Worm (Caenorhabditis elegans) whole organism, midembryonic: Measurements from ENCODE around the gene Y17G7B.23.

Source experiments
- T22C8.4 ChIP-seq: fragments of 200-800 bp; sonication (Bioruptor generic); IDR thresholded peaks from 2 replicates; pipeline ENCODE4 v1.3.6; 2022; ENCODE audit warnings: missing genetic modification characterization, missing compliant biosample characterization
- cog-1 ChIP-seq: sonication (generic microtip); optimal IDR thresholded peaks from 2 replicates; lab custom pipeline; 2016; ENCODE audit warnings: missing genetic modification characterization, missing compliant biosample characterization
- flt-1 ChIP-seq: fragments of 200-800 bp; sonication (Bioruptor generic); IDR thresholded peaks from 2 replicates; pipeline ENCODE4 v1.3.6; 2022; ENCODE audit warnings: missing genetic modification characterization, missing compliant biosample characterization
- klf-2 ChIP-seq: fragments of 200-800 bp; sonication (Bioruptor generic); conservative IDR thresholded peaks from 2 replicates; pipeline ENCODE4 v1.3.6; 2022; ENCODE audit warnings: missing genetic modification reagents, missing genetic modification characterization, missing compliant biosample characterization
- med-1 ChIP-seq: sonication (generic microtip); optimal IDR thresholded peaks from 2 replicates; lab custom pipeline; 2017; ENCODE audit warnings: missing genetic modification characterization, mild to moderate bottlenecking, missing compliant biosample characterization, antibody characterized with exemption, missing genetic modification reagents; ENCODE audit not compliant: insufficient read depth
- ref-1 ChIP-seq: fragments of 200-800 bp; sonication (Bioruptor generic); conservative IDR thresholded peaks from 2 replicates; pipeline ENCODE4 v1.3.6; 2022; ENCODE audit warnings: missing genetic modification reagents, missing genetic modification characterization, missing compliant biosample characterization
- tab-1 ChIP-seq: fragments of 200-800 bp; sonication (Bioruptor generic); IDR thresholded peaks from 2 replicates; pipeline ENCODE4 v1.3.6; 2022; ENCODE audit warnings: missing genetic modification characterization, missing compliant biosample characterization
- ztf-23 ChIP-seq: fragments of 200-800 bp; sonication (Bioruptor generic); IDR thresholded peaks from 2 replicates; pipeline ENCODE4 v1.3.6; 2022; ENCODE audit warnings: missing genetic modification reagents, missing genetic modification characterization, missing compliant biosample characterization
- ztf-29 ChIP-seq: fragments of 200-800 bp; sonication (Bioruptor generic); IDR thresholded peaks from 2 replicates; pipeline ENCODE4 v1.3.6; 2022; ENCODE audit warnings: missing genetic modification reagents, missing genetic modification characterization, missing compliant biosample characterization

The Y17G7B.23 gene

DNA sequence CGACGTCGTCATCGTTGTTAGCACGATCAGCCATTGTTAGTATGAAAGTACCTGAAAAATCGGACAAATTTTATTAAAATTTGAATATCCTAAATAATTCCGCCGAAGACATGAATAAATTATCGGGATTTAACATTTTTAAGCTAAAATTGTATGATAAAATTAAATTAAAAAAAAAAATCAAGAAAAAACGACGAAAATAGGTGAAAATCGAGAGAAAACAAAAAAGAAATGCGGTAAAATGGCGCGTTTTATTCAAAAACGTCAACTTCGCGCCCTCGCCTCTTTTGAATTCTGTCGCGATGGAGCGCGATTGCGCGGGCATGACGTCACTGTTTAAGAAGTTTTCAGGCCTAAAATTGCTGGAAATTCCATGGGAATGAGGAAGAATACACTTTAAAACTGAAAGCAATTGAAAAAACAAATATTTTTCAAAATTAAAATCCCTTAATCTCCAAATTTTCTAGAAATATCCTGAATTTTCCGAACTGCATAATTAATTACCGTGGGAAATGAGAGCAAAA is 7.6 kb downstream of the Y17G7B.23 start, which contains the start of gene mcm-2:
Gene mcm-2, minus strand, starts transcription at position 51 of the 524 bp plus-strand sequence.
- no peak for TF ChIP-seq flt-1
- 0 out of 2 replicates have a peak, but pooled peaks have one; percentile 25 for TF ChIP-seq ztf-23 (GFP tag; lab: Robert Waterston, UW)

DNA sequence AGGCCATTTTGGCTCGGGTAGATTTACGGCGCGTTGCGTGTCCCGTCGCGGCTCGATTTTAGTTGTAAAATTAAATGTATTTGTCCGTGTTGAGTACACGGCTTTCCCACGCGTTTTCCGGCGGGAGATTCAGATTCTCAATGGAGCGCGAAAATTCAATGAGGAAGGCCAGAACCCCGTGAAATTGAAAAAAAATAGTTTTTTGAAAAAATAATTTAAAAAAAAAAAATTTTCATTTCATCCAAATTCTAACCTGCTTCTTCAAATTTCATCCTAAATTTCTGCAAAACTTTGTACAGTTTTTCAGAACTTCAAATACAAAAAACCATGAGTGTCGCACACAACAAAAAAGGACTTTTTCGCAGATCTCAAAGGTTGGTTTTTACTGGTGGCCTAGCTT is 9.8 kb downstream of the Y17G7B.23 start, which contains the start of gene glb-29:
Gene glb-29, plus strand, starts transcription at position 301 of the 400 bp plus-strand sequence.
- no peak for TF ChIP-seq ztf-23 (GFP tag; lab: Robert Waterston, UW)
- TF ChIP-seq flt-1, result no peak
- TF ChIP-seq ref-1 (GFP tag; lab: Robert Waterston, UW), result no peak
- no peak for TF ChIP-seq cog-1 (tag; lab: Kevin White, UChicago)
- TF ChIP-seq klf-2 (GFP tag; lab: Robert Waterston, UW), result no peak
- TF ChIP-seq T22C8.4, result no peak
- no peak for TF ChIP-seq ztf-29 (GFP tag; lab: Robert Waterston, UW)
- no peak for TF ChIP-seq med-1 (GFP tag; lab: Kevin White, UChicago)
- no peak for TF ChIP-seq tab-1 (GFP tag; lab: Robert Waterston, UW)

DNA sequence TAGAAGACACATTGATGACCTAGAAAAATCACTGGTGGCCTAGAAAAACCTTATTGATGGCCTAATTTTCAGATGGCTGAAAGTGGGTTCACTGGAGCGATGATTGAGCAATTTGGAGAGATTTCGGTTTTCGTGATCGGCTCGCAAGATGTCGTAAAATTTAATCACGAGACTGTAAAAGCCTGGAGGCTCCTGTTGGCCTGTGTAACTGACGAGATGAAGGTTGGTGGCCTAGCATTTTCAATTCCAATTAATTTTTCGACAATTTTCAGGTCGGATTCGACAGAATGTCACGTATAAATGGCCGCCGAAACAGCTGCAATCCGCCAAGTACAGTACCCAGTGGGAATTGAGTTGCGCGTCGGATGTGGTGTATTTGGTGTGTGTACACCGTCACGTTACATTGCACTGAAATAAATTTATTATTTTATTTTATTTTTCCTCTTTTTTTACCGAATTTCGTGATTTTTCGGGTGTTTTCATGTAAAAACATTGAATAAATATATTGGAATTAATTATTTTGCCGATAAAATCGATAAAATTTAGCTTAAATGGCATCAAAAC is 24.4 kb downstream of the Y17G7B.23 start, which contains the start of gene Y17G7B.12:
Gene Y17G7B.12, plus strand, starts transcription at position 547 of the 564 bp plus-strand sequence.
- TF ChIP-seq ztf-29 (GFP tag; lab: Robert Waterston, UW), result no peak
- no peak for TF ChIP-seq klf-2 (GFP tag; lab: Robert Waterston, UW)
- no peak for TF ChIP-seq T22C8.4
- no peak for TF ChIP-seq flt-1
- TF ChIP-seq ref-1 (GFP tag; lab: Robert Waterston, UW), result no peak

DNA sequence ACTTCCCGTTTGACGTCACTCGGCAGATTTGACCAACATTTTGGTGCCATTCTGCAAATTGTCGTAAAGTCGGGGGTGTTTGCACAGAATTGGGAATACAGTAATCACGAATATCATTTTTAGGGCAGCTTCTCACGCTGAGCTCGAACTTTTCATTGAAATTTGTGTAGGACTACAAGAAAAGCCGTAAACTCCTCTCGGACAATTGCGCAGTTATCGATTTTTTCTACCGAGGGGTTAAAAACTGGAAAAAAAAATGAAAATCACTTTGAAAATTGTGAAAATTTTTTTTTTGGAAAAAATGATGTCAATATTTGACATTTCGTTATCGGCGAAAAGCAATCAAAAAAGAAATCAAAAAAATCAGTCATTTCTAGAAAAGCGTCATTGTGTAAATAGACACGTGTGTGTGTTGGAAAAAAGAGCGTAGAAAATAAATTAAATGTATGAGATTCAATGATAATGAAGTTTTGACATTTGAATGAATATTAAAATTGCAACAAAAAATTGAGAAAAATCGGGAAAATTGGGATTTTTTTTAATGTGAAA is 28.8 kb downstream of the Y17G7B.23 start, which contains the start of gene Y17G7B.8:
Gene Y17G7B.8, minus strand, starts transcription at position 51 of the 549 bp plus-strand sequence.
- TF ChIP-seq T22C8.4 (no peak), med-1 (GFP tag; lab: Kevin White, UChicago) (no peak), ref-1 (GFP tag; lab: Robert Waterston, UW) (no peak), ztf-23 (GFP tag; lab: Robert Waterston, UW) (no peak), cog-1 (tag; lab: Kevin White, UChicago) (no peak), klf-2 (GFP tag; lab: Robert Waterston, UW) (no peak), ztf-29 (GFP tag; lab: Robert Waterston, UW) (no peak), tab-1 (GFP tag; lab: Robert Waterston, UW) (no peak), flt-1 (no peak)

DNA sequence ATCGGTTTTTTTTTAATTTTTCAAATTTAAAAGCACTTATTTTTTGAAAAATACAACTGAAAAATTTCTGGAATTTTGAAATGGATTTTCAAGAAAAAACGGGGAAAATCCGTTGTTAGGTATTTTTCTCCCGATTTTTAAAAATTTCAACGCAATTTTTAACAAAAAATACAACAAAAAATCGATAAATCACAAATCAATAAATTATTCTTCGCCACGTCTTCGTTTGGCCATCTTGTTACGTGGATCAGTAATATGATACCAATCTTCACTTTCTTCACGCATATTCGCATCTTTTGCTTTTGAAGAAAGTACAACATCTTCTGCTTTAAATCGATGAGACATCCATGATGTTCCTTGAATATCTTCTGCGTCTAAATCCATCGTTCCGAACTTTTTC is 29.7 kb downstream of the Y17G7B.23 start:
- TF ChIP-seq flt-1 (no peak), T22C8.4 (0 out of 2 replicates have a peak, but pooled peaks have one; percentile 17)

DNA sequence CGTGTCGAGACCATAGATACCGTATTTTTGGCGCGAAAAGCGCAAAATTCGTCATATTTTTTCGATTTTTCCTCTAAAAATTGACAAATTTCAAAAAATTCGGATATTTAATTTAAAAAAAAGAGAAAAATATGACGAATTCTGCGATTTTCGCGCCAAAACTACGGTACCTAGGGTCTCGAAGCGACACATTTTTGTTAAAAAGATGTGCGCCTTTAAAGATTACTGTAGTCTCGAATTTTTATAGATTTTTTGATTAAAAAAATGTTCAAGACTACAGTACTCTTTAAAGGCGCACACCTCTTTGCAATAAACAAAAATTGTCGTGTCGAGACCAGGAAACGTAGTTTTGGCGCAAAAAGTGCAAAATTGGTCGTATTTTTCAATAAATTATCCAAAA is 37.1 kb downstream of the Y17G7B.23 start:
- TF ChIP-seq T22C8.4 (no peak), ztf-23 (GFP tag; lab: Robert Waterston, UW) (no peak)

DNA sequence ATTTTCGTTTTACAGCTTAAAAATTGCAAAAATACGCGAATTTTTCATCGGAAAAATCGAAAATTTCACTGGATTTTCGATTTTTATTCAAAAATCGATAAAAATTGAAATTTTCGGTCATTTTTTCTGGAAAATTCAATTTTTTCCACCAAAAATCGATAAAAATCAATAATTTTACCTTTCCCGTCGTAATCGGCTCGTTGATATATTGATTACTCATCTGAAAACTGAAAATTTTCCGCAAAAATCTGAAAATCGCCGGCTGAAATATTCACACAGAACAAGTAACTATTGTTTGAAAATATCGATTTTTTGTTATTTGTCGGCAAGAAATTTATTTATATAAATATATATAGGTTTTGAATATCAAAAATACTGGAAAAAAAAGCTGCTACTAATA is 37.5 kb downstream of the Y17G7B.23 start, which contains the start of gene cyn-16:
Gene cyn-16, minus strand, starts transcription at position 227 of the 400 bp plus-strand sequence.
- TF ChIP-seq ztf-29 (GFP tag; lab: Robert Waterston, UW) (no peak), T22C8.4 (0 out of 2 replicates have a peak, but pooled peaks have one; percentile 15)

DNA sequence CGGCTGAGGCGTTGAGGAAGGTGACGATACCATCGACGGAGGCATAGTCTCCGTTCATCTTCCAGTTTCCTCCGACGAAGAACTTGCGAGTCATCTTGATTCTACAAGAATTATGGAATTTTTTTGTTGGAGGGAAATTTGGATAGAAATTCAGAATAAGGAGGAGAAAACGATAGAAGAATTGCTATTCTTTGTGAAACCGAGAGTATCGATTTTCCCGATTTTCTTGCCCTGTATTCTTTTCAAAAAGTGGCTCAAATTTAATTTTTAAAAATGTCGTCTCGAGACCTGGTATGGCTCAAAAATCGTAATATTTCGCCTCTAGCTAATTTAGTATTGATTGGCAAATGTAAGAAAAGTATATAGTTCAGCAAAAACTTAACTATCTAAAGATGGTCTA is 40.0 kb downstream of the Y17G7B.23 start, which contains the start of gene tpi-1:
Gene tpi-1, minus strand, starts transcription at position 101 of the 400 bp plus-strand sequence.
- no peak for TF ChIP-seq tab-1 (GFP tag; lab: Robert Waterston, UW)
- no peak for TF ChIP-seq flt-1
- no peak for TF ChIP-seq T22C8.4
- TF ChIP-seq med-1 (GFP tag; lab: Kevin White, UChicago), result no peak
- TF ChIP-seq ref-1 (GFP tag; lab: Robert Waterston, UW), result no peak
- no peak for TF ChIP-seq cog-1 (tag; lab: Kevin White, UChicago)

DNA sequence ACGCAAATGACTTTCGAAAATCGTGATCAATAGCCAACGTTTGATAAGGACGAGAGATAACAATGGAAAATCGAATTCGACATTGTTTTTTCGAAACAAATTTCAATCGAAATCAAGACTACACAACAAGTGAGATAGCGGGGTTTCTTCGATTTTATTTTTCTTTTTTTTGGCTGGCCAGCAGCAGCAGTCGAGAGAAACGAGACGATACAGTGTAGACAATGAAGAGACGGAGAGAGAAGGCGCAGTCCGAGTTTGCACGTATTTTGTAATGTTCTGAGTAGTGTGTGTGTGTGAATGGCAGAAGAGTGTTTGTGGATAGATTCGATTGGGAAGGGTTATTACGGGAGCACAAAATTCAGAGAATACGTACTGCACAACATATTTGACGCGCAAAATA is 41.2 kb downstream of the Y17G7B.23 start:
- no peak for TF ChIP-seq cog-1 (tag; lab: Kevin White, UChicago)
- TF ChIP-seq T22C8.4, result no peak
- no peak for TF ChIP-seq tab-1 (GFP tag; lab: Robert Waterston, UW)
- no peak for TF ChIP-seq ztf-23 (GFP tag; lab: Robert Waterston, UW)
- TF ChIP-seq ztf-29 (GFP tag; lab: Robert Waterston, UW), result no peak
- TF ChIP-seq klf-2 (GFP tag; lab: Robert Waterston, UW), result no peak
- no peak for TF ChIP-seq med-1 (GFP tag; lab: Kevin White, UChicago)
- TF ChIP-seq flt-1, result no peak
- no peak for TF ChIP-seq ref-1 (GFP tag; lab: Robert Waterston, UW)

DNA sequence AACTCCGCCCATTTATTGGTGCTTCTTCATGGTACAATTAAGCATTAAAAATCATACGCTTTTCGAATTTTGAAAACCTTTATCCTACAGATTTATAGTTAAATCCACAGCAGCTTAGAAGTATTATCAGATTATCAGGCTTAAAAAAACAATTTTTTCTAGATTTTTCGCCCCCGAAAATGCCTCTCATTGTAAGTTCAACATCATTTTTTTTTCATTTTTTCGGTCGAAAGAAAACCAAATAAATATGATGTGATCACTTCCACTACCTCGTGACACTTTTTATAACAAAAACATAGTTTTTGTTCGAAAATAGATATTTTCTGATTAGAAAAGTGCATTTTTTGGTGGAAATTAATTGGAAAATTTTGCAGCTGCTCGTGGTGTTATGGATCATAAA is 42.1 kb downstream of the Y17G7B.23 start:
- TF ChIP-seq T22C8.4 (no peak), ztf-23 (GFP tag; lab: Robert Waterston, UW) (no peak), flt-1 (no peak), ztf-29 (GFP tag; lab: Robert Waterston, UW) (no peak), klf-2 (GFP tag; lab: Robert Waterston, UW) (no peak), ref-1 (GFP tag; lab: Robert Waterston, UW) (no peak), med-1 (GFP tag; lab: Kevin White, UChicago) (no peak), tab-1 (GFP tag; lab: Robert Waterston, UW) (no peak), cog-1 (tag; lab: Kevin White, UChicago) (no peak)
